Worm (Caenorhabditis elegans) whole organism, L1 larva: ENCODE measurements around the gene F57G9.3.

Experiments
- egl-27 ChIP-seq, 2 experiments: fragments of 150-350 bp in 1 of 2; sonication (generic microtip); optimal IDR thresholded peaks; 3 replicates each; lab custom pipeline; 2017 to 2018; ENCODE audit warnings: missing biosample characterization in 2 of 2, missing genetic modification characterization in 2 of 2, missing genetic modification reagents in 2 of 2
- fkh-10 ChIP-seq: sonication (generic microtip); optimal IDR thresholded peaks from 2 replicates; lab custom pipeline; 2017; ENCODE audit warnings: missing biosample characterization, missing genetic modification reagents, missing genetic modification characterization
- fos-1 ChIP-seq: fragments of 150-350 bp; optimal IDR thresholded peaks from 2 replicates; lab custom pipeline; 2014; ENCODE audit warnings: missing biosample characterization, missing genetic modification characterization
- nhr-19 ChIP-seq: fragments of 200-800 bp; sonication (Bioruptor generic); conservative IDR thresholded peaks from 2 replicates; pipeline ENCODE4 v1.3.6; 2022; ENCODE audit warnings: missing genetic modification characterization, missing compliant biosample characterization
- skn-1 ChIP-seq: fragments of 150-350 bp; optimal IDR thresholded peaks from 2 replicates; lab custom pipeline; 2014; ENCODE audit warnings: missing biosample characterization, missing genetic modification characterization
- sptf-1 ChIP-seq: fragments of 150-350 bp; optimal IDR thresholded peaks from 2 replicates; lab custom pipeline; 2014; ENCODE audit warnings: missing biosample characterization, missing genetic modification characterization
- unc-62 ChIP-seq: fragments of 150-350 bp; optimal IDR thresholded peaks from 2 replicates; lab custom pipeline; 2014; ENCODE audit warnings: missing biosample characterization, missing genetic modification reagents, missing genetic modification characterization
- ztf-11 ChIP-seq, 2 experiments: sonication (generic microtip); optimal IDR thresholded peaks; 2 replicates each; lab custom pipeline; 2016 to 2017; ENCODE audit warnings: missing genetic modification characterization in 2 of 2, missing biosample characterization in 1 of 2, missing compliant biosample characterization in 1 of 2

ce11 chrII:12394138-12394537 lies 15.9 kb downstream of the F57G9.3 start:
- TF ChIP-seq ztf-11 (tag; optimal IDR thresholded peaks at IDR 0.05; lab: Kevin White, UChicago) (no peak), fkh-10 (GFP tag; lab: Kevin White, UChicago) (no peak), skn-1 (tag; lab: Kevin White, UChicago) (no peak), egl-27 (tag; optimal IDR thresholded peaks at IDR 0.05; lab: Kevin White, UChicago) (no peak), nhr-19 (GFP tag; lab: Robert Waterston, UW) (no peak), fos-1 (tag; lab: Kevin White, UChicago) (no peak), sptf-1 (tag; lab: Kevin White, UChicago) (no peak), unc-62 (no peak)
